Worm (Caenorhabditis elegans) whole organism, mixed stage, embryonic: ENCODE results near the gene ztf-7.
A peak's percentile ranks its signal among the peaks of the same experiment; 100 is the strongest.

ENCODE experiments used
- M03D4.4 ChIP-seq: sonication (generic microtip); optimal IDR thresholded peaks from 2 replicates; lab custom pipeline; 2017; ENCODE audit warnings: mild to moderate bottlenecking, missing genetic modification characterization, missing compliant biosample characterization
- bed-3 ChIP-seq: fragments of 200-800 bp; sonication (Bioruptor generic); optimal IDR thresholded peaks from 3 replicates; lab custom pipeline; 2018; ENCODE audit warnings: mild to moderate bottlenecking, missing genetic modification characterization, moderate library complexity, missing compliant biosample characterization
- blmp-1 ChIP-seq: fragments of 150-350 bp; optimal IDR thresholded peaks from 2 replicates; lab custom pipeline; 2014; ENCODE audit warnings: missing biosample characterization, missing genetic modification characterization
- ceh-39 ChIP-seq: fragments of 150-350 bp; optimal IDR thresholded peaks from 2 replicates; lab custom pipeline; 2014; ENCODE audit warnings: missing biosample characterization, missing genetic modification characterization
- ceh-43 ChIP-seq: fragments of 200-800 bp; sonication (Bioruptor generic); optimal IDR thresholded peaks from 2 replicates; lab custom pipeline; 2018; ENCODE audit warnings: mild to moderate bottlenecking, missing genetic modification characterization, moderate library complexity, missing compliant biosample characterization
- ceh-83 ChIP-seq: fragments of 200-800 bp; sonication (Bioruptor generic); optimal IDR thresholded peaks from 2 replicates; lab custom pipeline; 2018; ENCODE audit warnings: mild to moderate bottlenecking, missing genetic modification characterization, missing compliant biosample characterization
- ces-1 ChIP-seq: fragments of 150-350 bp; optimal IDR thresholded peaks from 2 replicates; lab custom pipeline; 2014; ENCODE audit warnings: missing biosample characterization, missing genetic modification reagents, missing genetic modification characterization
- cnd-1 ChIP-seq: fragments of 200-800 bp; sonication (Bioruptor generic); optimal IDR thresholded peaks from 2 replicates; lab custom pipeline; 2018; ENCODE audit warnings: mild to moderate bottlenecking, missing genetic modification characterization, missing compliant biosample characterization
- drap-1 ChIP-seq: fragments of 200-800 bp; sonication (Bioruptor generic); optimal IDR thresholded peaks from 3 replicates; lab custom pipeline; 2018; ENCODE audit warnings: mild to moderate bottlenecking, missing genetic modification characterization, missing compliant biosample characterization
- elt-1 ChIP-seq: sonication (generic microtip); optimal IDR thresholded peaks from 2 replicates; lab custom pipeline; 2017; ENCODE audit warnings: missing genetic modification characterization, mild to moderate bottlenecking, missing compliant biosample characterization, antibody characterized with exemption, moderate library complexity, borderline replicate concordance; ENCODE audit not compliant: insufficient read depth
- elt-3 ChIP-seq: fragments of 150-350 bp; optimal IDR thresholded peaks from 2 replicates; lab custom pipeline; 2014; ENCODE audit warnings: missing biosample characterization, missing genetic modification characterization
- flh-1 ChIP-seq: fragments of 200-800 bp; sonication (Bioruptor generic); optimal IDR thresholded peaks from 2 replicates; lab custom pipeline; 2018; ENCODE audit warnings: mild to moderate bottlenecking, missing genetic modification characterization, moderate library complexity, missing compliant biosample characterization
- ham-2 ChIP-seq: fragments of 200-800 bp; sonication (Bioruptor generic); optimal IDR thresholded peaks from 2 replicates; lab custom pipeline; 2018; ENCODE audit warnings: mild to moderate bottlenecking, missing genetic modification characterization, missing compliant biosample characterization
- hlh-1 ChIP-seq: fragments of 150-350 bp; optimal IDR thresholded peaks from 2 replicates; lab custom pipeline; 2014; ENCODE audit warnings: missing biosample characterization, missing genetic modification reagents, missing genetic modification characterization
- lin-13 ChIP-seq: fragments of 150-350 bp; optimal IDR thresholded peaks from 2 replicates; lab custom pipeline; 2014; ENCODE audit warnings: missing biosample characterization, missing genetic modification characterization
- lin-32 ChIP-seq: fragments of 200-800 bp; sonication (Bioruptor generic); optimal IDR thresholded peaks from 2 replicates; lab custom pipeline; 2018; ENCODE audit warnings: mild to moderate bottlenecking, missing genetic modification characterization, missing compliant biosample characterization
- lsy-2 ChIP-seq: fragments of 150-350 bp; optimal IDR thresholded peaks from 2 replicates; lab custom pipeline; 2014; ENCODE audit warnings: missing biosample characterization, missing genetic modification characterization
- mep-1 ChIP-seq: fragments of 150-350 bp; optimal IDR thresholded peaks from 2 replicates; lab custom pipeline; 2017; ENCODE audit warnings: missing biosample characterization, missing genetic modification reagents, missing genetic modification characterization, inconsistent platforms
- mls-2 ChIP-seq: sonication (generic microtip); optimal IDR thresholded peaks from 2 replicates; lab custom pipeline; 2016; ENCODE audit warnings: mild to moderate bottlenecking, missing genetic modification characterization, moderate library complexity, missing compliant biosample characterization
- nhr-12 ChIP-seq: fragments of 150-350 bp; optimal IDR thresholded peaks from 2 replicates; lab custom pipeline; 2014; ENCODE audit warnings: missing biosample characterization, missing genetic modification characterization
- nhr-76 ChIP-seq: sonication (generic microtip); optimal IDR thresholded peaks from 2 replicates; lab custom pipeline; 2017; ENCODE audit warnings: missing biosample characterization, missing genetic modification characterization
- pha-4 ChIP-seq: fragments of 150-350 bp; optimal IDR thresholded peaks from 2 replicates; lab custom pipeline; 2018; ENCODE audit warnings: missing biosample characterization, missing genetic modification reagents, missing genetic modification characterization
- sem-2 ChIP-seq: fragments of 200-800 bp; sonication (Bioruptor generic); optimal IDR thresholded peaks from 2 replicates; lab custom pipeline; 2018; ENCODE audit warnings: mild to moderate bottlenecking, missing genetic modification characterization, missing compliant biosample characterization
- snpc-4 ChIP-seq: fragments of 150-350 bp; optimal IDR thresholded peaks from 2 replicates; lab custom pipeline; 2014; ENCODE audit warnings: missing biosample characterization, missing genetic modification characterization
- tbx-8 ChIP-seq: fragments of 200-800 bp; sonication (Bioruptor generic); optimal IDR thresholded peaks from 2 replicates; lab custom pipeline; 2018; ENCODE audit warnings: mild to moderate bottlenecking, missing genetic modification characterization, moderate library complexity, missing compliant biosample characterization
- unc-39 ChIP-seq: fragments of 150-350 bp; optimal IDR thresholded peaks from 2 replicates; lab custom pipeline; 2014; ENCODE audit warnings: missing biosample characterization, missing genetic modification characterization
- zip-8 ChIP-seq: fragments of 150-350 bp; optimal IDR thresholded peaks from 2 replicates; lab custom pipeline; 2014; ENCODE audit warnings: missing biosample characterization, missing genetic modification characterization

The ztf-7 gene

ce11 chrV:9763759-9764158 is 25.7 kb downstream of the ztf-7 start:
- TF ChIP-seq lin-13 (tag; lab: Kevin White, UChicago) = no peak
- peak; percentile 94 for TF ChIP-seq ces-1 (GFP tag; lab: Kevin White, UChicago)
- TF ChIP-seq, all 35 proteins: peak for 1

- TF ChIP-seq hlh-1 (no peak), blmp-1 (tag; lab: Kevin White, UChicago) (peak; percentile 74)
Measured at ce11 chrV:9758437-9758836, 31.1 kb downstream of the ztf-7 start.

- TF ChIP-seq ceh-83 (GFP tag; lab: Kevin White, UChicago) (no peak), zip-8 (no peak), bed-3 (GFP tag; lab: Kevin White, UChicago) (no peak), mls-2 (tag; lab: Kevin White, UChicago) (no peak), nhr-76 (tag; lab: Kevin White, UChicago) (no peak), sem-2 (no peak), lsy-2 (tag; lab: Kevin White, UChicago) (no peak), cnd-1 (tag; lab: Kevin White, UChicago) (no peak), elt-3 (tag; lab: Kevin White, UChicago) (no peak), M03D4.4 (tag; lab: Kevin White, UChicago) (no peak), mep-1 (tag; lab: Kevin White, UChicago) (no peak), nhr-12 (tag; lab: Kevin White, UChicago) (no peak), blmp-1 (tag; lab: Kevin White, UChicago) (no peak), unc-39 (tag; lab: Kevin White, UChicago) (no peak), ham-2 (GFP tag; lab: Kevin White, UChicago) (no peak)
Measured at ce11 chrV:9757884-9758283, 31.6 kb downstream of the ztf-7 start, which contains the start of gene F58E6.11. Gene F58E6.11 (minus strand): TSS chrV:9757984.

- TF ChIP-seq tbx-8 (no peak), lin-13 (tag; lab: Kevin White, UChicago) (no peak), mep-1 (tag; lab: Kevin White, UChicago) (no peak), elt-3 (tag; lab: Kevin White, UChicago) (no peak), nhr-76 (tag; lab: Kevin White, UChicago) (no peak), ceh-39 (tag; lab: Kevin White, UChicago) (no peak), zip-8 (no peak)
Measured at ce11 chrV:9756242-9756641, 33.3 kb downstream of the ztf-7 start, which contains the start of gene hrg-3. Gene hrg-3 (plus strand): TSS chrV:9756468.

- TF ChIP-seq bed-3 (GFP tag; lab: Kevin White, UChicago) = no peak
- no peak for TF ChIP-seq unc-39 (tag; lab: Kevin White, UChicago)
- TF ChIP-seq lsy-2 (tag; lab: Kevin White, UChicago) = no peak
- TF ChIP-seq mep-1 (tag; lab: Kevin White, UChicago) = no peak
- no peak for TF ChIP-seq flh-1 (GFP tag; lab: Kevin White, UChicago)
- TF ChIP-seq zip-8 = no peak
- no peak for TF ChIP-seq snpc-4 (tag; lab: Kevin White, UChicago)
- TF ChIP-seq elt-1 (tag; lab: Kevin White, UChicago) = no peak
- no peak for TF ChIP-seq ceh-43 (GFP tag; lab: Kevin White, UChicago)
- TF ChIP-seq mls-2 (tag; lab: Kevin White, UChicago) = no peak
- TF ChIP-seq drap-1 (GFP tag; lab: Kevin White, UChicago) = no peak
- TF ChIP-seq nhr-76 (tag; lab: Kevin White, UChicago) = no peak
- no peak for TF ChIP-seq tbx-8
Measured at ce11 chrV:9755725-9756124, 33.8 kb downstream of the ztf-7 start, which contains the start of gene F58E6.8. Gene F58E6.8 (minus strand): TSS chrV:9755825.

- TF ChIP-seq pha-4 (tag; lab: Kevin White, UChicago) (no peak), lin-32 (GFP tag; lab: Kevin White, UChicago) (no peak), hlh-1 (no peak)
Measured at ce11 chrV:9754459-9754858, 35.0 kb downstream of the ztf-7 start, which contains the start of gene F58E6.5. Gene F58E6.5 (minus strand): TSS chrV:9754559.

ce11 chrV:9753554-9753953 is 36.0 kb downstream of the ztf-7 start:
- TF ChIP-seq elt-3 (tag; lab: Kevin White, UChicago) (no peak), cnd-1 (tag; lab: Kevin White, UChicago) (no peak), lin-32 (GFP tag; lab: Kevin White, UChicago) (no peak)
